Fruit fly (Drosophila melanogaster) S2 (cell line): ENCODE data around the gene CG7402.

ENCODE experiments used
- CG8478 ChIP-seq: fragments of >200 bp; optimal IDR thresholded peaks from 2 replicates; lab custom pipeline; 2018
- CTCF ChIP-seq, 2 experiments: fragments of >200 bp; optimal IDR thresholded peaks; 2 replicates each; lab custom pipeline; 2018

- TF ChIP-seq CTCF (optimal IDR thresholded peaks at IDR 0.05; lab: Kevin White, UChicago) (no peak), CG8478 (lab: Kevin White, UChicago) (no peak)
These were observed 53.5 kb downstream of the CG7402 start for dm6 chr3L:17940988-17941387.
